Fruit fly (Drosophila melanogaster): ENCODE measurements around the gene Ten-a.

- TF ChIP-seq CG17186 (GFP tag; optimal IDR thresholded peaks at IDR 0.05) (no peak), BEAF-32 (GFP tag; optimal IDR thresholded peaks at IDR 0.05) (no peak), cato (GFP tag; optimal IDR thresholded peaks at IDR 0.05; ENCODE audit: borderline replicate concordance) (no peak), CG16863 (GFP tag; optimal IDR thresholded peaks at IDR 0.05) (no peak)
Measured at dm6 chrX:12227975-12228374, 184.5 kb downstream of the Ten-a start.
